Fruit fly (Drosophila melanogaster): Measurements from ENCODE around the gene CG44362.

The CG44362 gene

dm6 chr3L:11422338-11422802, 25.0 kb downstream of the CG44362 start:
- no peak for TF ChIP-seq noc (tag; optimal IDR thresholded peaks at IDR 0.05)

dm6 chr3L:11424858-11425257, 27.5 kb downstream of the CG44362 start, which contains the start of gene CG7560:
Gene CG7560, plus strand, starts transcription at chr3L:11425158.
- no peak for TF ChIP-seq noc (tag; optimal IDR thresholded peaks at IDR 0.05)

dm6 chr3L:11428390-11428789, 31.0 kb downstream of the CG44362 start:
- no peak for TF ChIP-seq noc (tag; optimal IDR thresholded peaks at IDR 0.05)

- no peak for TF ChIP-seq noc (tag; optimal IDR thresholded peaks at IDR 0.05)
Measured at dm6 chr3L:11429695-11430094, 32.4 kb downstream of the CG44362 start.

- TF ChIP-seq noc (tag; optimal IDR thresholded peaks at IDR 0.05) = peak; percentile 82
Measured at dm6 chr3L:11431251-11431925, 34.0 kb downstream of the CG44362 start.

dm6 chr3L:11431926-11432323, 34.6 kb downstream of the CG44362 start:
- no peak for TF ChIP-seq noc (tag; optimal IDR thresholded peaks at IDR 0.05)

dm6 chr3L:11432472-11432871, 35.1 kb downstream of the CG44362 start:
- TF ChIP-seq noc (tag; optimal IDR thresholded peaks at IDR 0.05) = no peak

dm6 chr3L:11433151-11433550, 35.8 kb downstream of the CG44362 start:
- no peak for TF ChIP-seq noc (tag; optimal IDR thresholded peaks at IDR 0.05)

- TF ChIP-seq noc (tag; optimal IDR thresholded peaks at IDR 0.05) = no peak
Measured at dm6 chr3L:11434112-11434511, 36.8 kb downstream of the CG44362 start.

dm6 chr3L:11435376-11435775, 38.0 kb downstream of the CG44362 start, which contains the start of gene CG6149:
Gene CG6149, minus strand, starts transcription at chr3L:11435476.
- TF ChIP-seq noc (tag; optimal IDR thresholded peaks at IDR 0.05) = no peak

- no peak for TF ChIP-seq noc (tag; optimal IDR thresholded peaks at IDR 0.05)
Measured at dm6 chr3L:11439570-11439969, 42.2 kb downstream of the CG44362 start.

dm6 chr3L:11440258-11440657, 42.9 kb downstream of the CG44362 start:
- TF ChIP-seq noc (tag; optimal IDR thresholded peaks at IDR 0.05) = no peak

dm6 chr3L:11440769-11441168, 43.4 kb downstream of the CG44362 start:
- no peak for TF ChIP-seq noc (tag; optimal IDR thresholded peaks at IDR 0.05)

- TF ChIP-seq noc (tag; optimal IDR thresholded peaks at IDR 0.05) = no peak
Measured at dm6 chr3L:11441889-11442782, 44.8 kb downstream of the CG44362 start.

dm6 chr3L:11443474-11444080, 46.2 kb downstream of the CG44362 start:
- no peak for TF ChIP-seq noc (tag; optimal IDR thresholded peaks at IDR 0.05)

- peak; percentile 3 for TF ChIP-seq noc (tag; optimal IDR thresholded peaks at IDR 0.05)
Measured at dm6 chr3L:11444169-11444568, 46.8 kb downstream of the CG44362 start.

Measured in whole organism, larva.